Worm (Caenorhabditis elegans): ENCODE data around the gene F52H2.5.

DNA sequence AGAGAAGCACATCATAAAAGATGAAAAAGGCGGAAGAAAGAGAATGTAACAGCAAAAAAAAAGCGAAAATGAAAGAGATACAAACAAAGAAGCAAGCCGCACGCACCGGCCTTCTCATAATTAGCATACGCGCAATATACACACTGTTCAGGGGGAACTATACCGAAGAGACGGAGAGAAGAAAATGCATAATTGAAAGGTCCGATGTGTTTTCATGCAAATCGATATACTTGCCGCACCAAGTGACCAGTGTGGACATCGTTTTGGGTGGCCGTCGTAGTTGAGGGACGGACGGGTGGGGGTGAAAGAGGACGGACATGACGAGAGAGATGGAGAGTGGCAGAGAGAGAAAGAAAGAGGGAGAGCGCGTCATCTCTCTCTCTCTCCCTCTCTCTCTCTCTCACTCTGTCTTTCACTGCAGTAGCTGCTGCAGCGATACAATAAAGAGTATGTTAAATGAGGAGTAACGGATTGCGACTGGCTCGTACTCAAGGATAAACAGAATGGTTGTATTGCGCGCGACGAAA is 23.6 kb downstream of the F52H2.5 start:
- no peak for TF ChIP-seq elt-3 (tag; optimal IDR thresholded peaks at IDR 0.05)
- no peak for TF ChIP-seq ama-1 (optimal IDR thresholded peaks at IDR 0.05)
- TF ChIP-seq ztf-4 (tag; optimal IDR thresholded peaks at IDR 0.05): no peak
- no peak for TF ChIP-seq R02D3.7 (tag; optimal IDR thresholded peaks at IDR 0.05)
- peak; percentile 72 for TF ChIP-seq snpc-4 (tag; optimal IDR thresholded peaks at IDR 0.05)
- TF ChIP-seq C34F6.9 (tag; optimal IDR thresholded peaks at IDR 0.05): peak; percentile 92
- no peak for TF ChIP-seq nhr-23 (tag; optimal IDR thresholded peaks at IDR 0.05)

Data from whole organism, L2 larva.